Fruit fly (Drosophila melanogaster): ENCODE results near the gene Lgr4.
A peak's percentile ranks its signal among the peaks of the same experiment; 100 is the strongest.

The Lgr4 gene

dm6 chrX:13211357-13212137, 22.6 kb upstream of the Lgr4 start, which contains the start of gene sno (continued):
- peak; percentile 90 for TF ChIP-seq Opbp (GFP tag; IDR thresholded peaks at IDR 0.05; ENCODE audit: partially characterized antibody)
- no peak for TF ChIP-seq CG2199 (GFP tag; IDR thresholded peaks at IDR 0.05)
- peak; percentile 52 for TF ChIP-seq CG9932 (GFP tag; IDR thresholded peaks at IDR 0.05)
- no peak for TF ChIP-seq CG10565 (GFP tag; optimal IDR thresholded peaks at IDR 0.05)
- no peak for TF ChIP-seq CG31224 (GFP tag; IDR thresholded peaks at IDR 0.05)
- TF ChIP-seq CG16815 (GFP tag; optimal IDR thresholded peaks at IDR 0.05): no peak
- no peak for TF ChIP-seq CG7372 (GFP tag; IDR thresholded peaks at IDR 0.05)
- TF ChIP-seq CG6765 (GFP tag; optimal IDR thresholded peaks at IDR 0.05): no peak
- no peak for TF ChIP-seq CG31388 (GFP tag; optimal IDR thresholded peaks at IDR 0.05)
- no peak for TF ChIP-seq Ets97D (GFP tag; optimal IDR thresholded peaks at IDR 0.05)
- TF ChIP-seq tup (GFP tag; optimal IDR thresholded peaks at IDR 0.05): no peak
- no peak for TF ChIP-seq CG32772 (GFP tag; IDR thresholded peaks at IDR 0.05)
- TF ChIP-seq zfh2 (GFP tag; optimal IDR thresholded peaks at IDR 0.05): no peak
- no peak for TF ChIP-seq pfk (GFP tag; optimal IDR thresholded peaks at IDR 0.05)
- no peak for TF ChIP-seq CG7271 (tag; optimal IDR thresholded peaks at IDR 0.05)
- TF ChIP-seq Atf6 (GFP tag; IDR thresholded peaks at IDR 0.05): no peak
- no peak for TF ChIP-seq eve (GFP tag; optimal IDR thresholded peaks at IDR 0.05)
- no peak for TF ChIP-seq CG4854 (GFP tag; optimal IDR thresholded peaks at IDR 0.05)
- no peak for TF ChIP-seq pita (GFP tag; optimal IDR thresholded peaks at IDR 0.05)
- peak; percentile 89 for TF ChIP-seq amos (GFP tag; IDR thresholded peaks at IDR 0.05; ENCODE audit: partially characterized antibody)
- no peak for TF ChIP-seq CG14667 (GFP tag; IDR thresholded peaks at IDR 0.05)
- TF ChIP-seq CG7556 (GFP tag; optimal IDR thresholded peaks at IDR 0.05): no peak
- no peak for TF ChIP-seq CG4328 (GFP tag; optimal IDR thresholded peaks at IDR 0.05)
- TF ChIP-seq Nf-YC (tag; optimal IDR thresholded peaks at IDR 0.05): no peak
- TF ChIP-seq CG13894 (tag; optimal IDR thresholded peaks at IDR 0.05): no peak
- TF ChIP-seq dm (GFP tag; optimal IDR thresholded peaks at IDR 0.05): no peak
- TF ChIP-seq emc (GFP tag; optimal IDR thresholded peaks at IDR 0.05): no peak
- TF ChIP-seq odd (GFP tag; optimal IDR thresholded peaks at IDR 0.05): no peak
- TF ChIP-seq YL-1 (GFP tag; optimal IDR thresholded peaks at IDR 0.05): no peak
- no peak for TF ChIP-seq sima (GFP tag; optimal IDR thresholded peaks at IDR 0.05)
- TF ChIP-seq ase (GFP tag; IDR thresholded peaks at IDR 0.05): no peak
- no peak for TF ChIP-seq Dip2 (GFP tag; IDR thresholded peaks at IDR 0.05)
- TF ChIP-seq CG10462 (GFP tag; optimal IDR thresholded peaks at IDR 0.05): no peak
- no peak for TF ChIP-seq bab2 (GFP tag; optimal IDR thresholded peaks at IDR 0.05)
- TF ChIP-seq HLH3B (GFP tag; IDR thresholded peaks at IDR 0.05): no peak
- TF ChIP-seq grau (tag; optimal IDR thresholded peaks at IDR 0.05): no peak
- TF ChIP-seq kah (GFP tag; optimal IDR thresholded peaks at IDR 0.05): no peak
- TF ChIP-seq CG17802 (tag; optimal IDR thresholded peaks at IDR 0.05): no peak
- no peak for TF ChIP-seq Atf-2 (GFP tag; optimal IDR thresholded peaks at IDR 0.05)
- peak; percentile 81 for TF ChIP-seq Dref (GFP tag; IDR thresholded peaks at IDR 0.05)
- TF ChIP-seq nom (GFP tag; optimal IDR thresholded peaks at IDR 0.05): no peak
- TF ChIP-seq Med (GFP tag): peak; percentile 64
- no peak for TF ChIP-seq CG34376 (GFP tag; optimal IDR thresholded peaks at IDR 0.05)
- TF ChIP-seq dmrt99B (tag; optimal IDR thresholded peaks at IDR 0.05): no peak
- no peak for TF ChIP-seq CG7745 (tag; optimal IDR thresholded peaks at IDR 0.05)
- no peak for TF ChIP-seq Myb (GFP tag; optimal IDR thresholded peaks at IDR 0.05)
- no peak for TF ChIP-seq CG13424 (tag; optimal IDR thresholded peaks at IDR 0.05)
- no peak for TF ChIP-seq cwo (GFP tag; optimal IDR thresholded peaks at IDR 0.05)
- TF ChIP-seq ato (GFP tag; IDR thresholded peaks at IDR 0.05; ENCODE audit: partially characterized antibody): peak; percentile 59; the same call in 1 of the 2 replicates
- TF ChIP-seq Nf-YB (GFP tag; optimal IDR thresholded peaks at IDR 0.05): no peak

Measured in whole organism, embryonic.